Fruit fly (Drosophila melanogaster): Measurements from ENCODE around the gene spas.

dm6 chr3R:24025715-24026467 is 12.1 kb upstream of the spas start:
- TF ChIP-seq sage (GFP tag; optimal IDR thresholded peaks at IDR 0.05) = no peak
- TF ChIP-seq h (GFP tag; optimal IDR thresholded peaks at IDR 0.05) = peak; percentile 50
- no peak for TF ChIP-seq usp (GFP tag; optimal IDR thresholded peaks at IDR 0.05)
- no peak for TF ChIP-seq br (GFP tag; optimal IDR thresholded peaks at IDR 0.05)
- no peak for TF ChIP-seq dsf (GFP tag; optimal IDR thresholded peaks at IDR 0.05; ENCODE audit: borderline replicate concordance)
- peak; percentile 36 for TF ChIP-seq OdsH (GFP tag; optimal IDR thresholded peaks at IDR 0.05)
- TF ChIP-seq psq (GFP tag; optimal IDR thresholded peaks at IDR 0.05) = no peak
- no peak for TF ChIP-seq Rel (GFP tag; optimal IDR thresholded peaks at IDR 0.05)
- peak; percentile 89 for TF ChIP-seq Rel (tag; optimal IDR thresholded peaks at IDR 0.05)
- no peak for TF ChIP-seq Hr83 (GFP tag; optimal IDR thresholded peaks at IDR 0.05; ENCODE audit: poor library complexity, severe bottlenecking)
- TF ChIP-seq Jra (GFP tag; optimal IDR thresholded peaks at IDR 0.05) = no peak

Data from whole organism, wandering third instar larva.